Worm (Caenorhabditis elegans): ENCODE data around the gene B0252.5.

- TF ChIP-seq hlh-30 (tag; optimal IDR thresholded peaks at IDR 0.05; ENCODE audit: insufficient read depth) (no peak), unc-86 (tag; optimal IDR thresholded peaks at IDR 0.05) (no peak), K02D7.2 (tag; optimal IDR thresholded peaks at IDR 0.05) (no peak), ceh-14 (tag; optimal IDR thresholded peaks at IDR 0.05) (no peak)
These were observed 46.2 kb downstream of the B0252.5 start, which contains the start of gene C44B7.5 for ce11 chrII:6872493-6872892.

All from whole organism, late embryonic.